Worm (Caenorhabditis elegans) whole organism, L1 larva: ENCODE data around the gene nlp-36.

Source experiments
- C34B4.2 ChIP-seq: sonication (generic microtip); optimal IDR thresholded peaks from 2 replicates; lab custom pipeline; 2017; ENCODE audit warnings: mild to moderate bottlenecking, missing genetic modification characterization, missing compliant biosample characterization
- Y116A8C.19 ChIP-seq: sonication (generic microtip); optimal IDR thresholded peaks from 2 replicates; lab custom pipeline; 2016; ENCODE audit warnings: missing compliant biosample characterization, missing genetic modification characterization, borderline replicate concordance
- aha-1 ChIP-seq: fragments of 150-350 bp; optimal IDR thresholded peaks from 2 replicates; lab custom pipeline; 2014; ENCODE audit warnings: missing biosample characterization, missing genetic modification characterization
- alr-1 ChIP-seq: fragments of 200-800 bp; sonication (Bioruptor generic); optimal IDR thresholded peaks from 2 replicates; lab custom pipeline; 2018; ENCODE audit warnings: borderline replicate concordance, mild to moderate bottlenecking, missing genetic modification characterization, missing compliant biosample characterization
- ama-1 ChIP-seq: fragments of 150-350 bp; optimal IDR thresholded peaks from 2 replicates; lab custom pipeline; 2014
- ceh-63 ChIP-seq: fragments of 200-800 bp; sonication (Bioruptor generic); optimal IDR thresholded peaks from 2 replicates; lab custom pipeline; 2018; ENCODE audit warnings: mild to moderate bottlenecking, missing genetic modification characterization, missing compliant biosample characterization
- ces-1 ChIP-seq: fragments of 150-350 bp; optimal IDR thresholded peaks from 2 replicates; lab custom pipeline; 2014; ENCODE audit warnings: missing biosample characterization, missing genetic modification reagents, missing genetic modification characterization
- dsc-1 ChIP-seq: sonication (generic microtip); optimal IDR thresholded peaks from 2 replicates; lab custom pipeline; 2016; ENCODE audit warnings: mild to moderate bottlenecking, missing genetic modification characterization, missing compliant biosample characterization
- efl-1 ChIP-seq, 4 experiments: fragments of 150-350 bp; optimal IDR thresholded peaks in 3 of 4; peaks in 1 of 4; 1 replicate in 1 of 4; 2 replicates in 3 of 4; lab custom pipeline; 2014; ENCODE audit warnings: missing biosample characterization in 2 of 4, missing genetic modification characterization in 2 of 4, missing genetic modification reagents in 2 of 4
- efl-3 ChIP-seq: fragments of 200-800 bp; sonication (Bioruptor generic); optimal IDR thresholded peaks from 2 replicates; lab custom pipeline; 2018; ENCODE audit warnings: mild to moderate bottlenecking, missing genetic modification characterization, missing compliant biosample characterization
- egl-27 ChIP-seq, 2 experiments: fragments of 150-350 bp in 1 of 2; sonication (generic microtip); optimal IDR thresholded peaks; 3 replicates each; lab custom pipeline; 2017 to 2018; ENCODE audit warnings: missing biosample characterization in 2 of 2, missing genetic modification characterization in 2 of 2, missing genetic modification reagents in 2 of 2
- elt-2 ChIP-seq: sonication (generic microtip); optimal IDR thresholded peaks from 2 replicates; lab custom pipeline; 2016; ENCODE audit warnings: missing genetic modification characterization, mild to moderate bottlenecking, inconsistent platforms, missing compliant biosample characterization, missing genetic modification reagents
- elt-3 ChIP-seq, 6 experiments: fragments of 150-350 bp in 1 of 6; sonication (generic microtip); optimal IDR thresholded peaks; 2 replicates each; lab custom pipeline; 2017 to 2018; ENCODE audit warnings: missing biosample characterization in 6 of 6, missing genetic modification characterization in 6 of 6, inconsistent platforms in 1 of 6
- fkh-8 ChIP-seq: sonication (generic microtip); optimal IDR thresholded peaks from 2 replicates; lab custom pipeline; 2016; ENCODE audit warnings: mild to moderate bottlenecking, missing genetic modification characterization, missing compliant biosample characterization
- grh-1 ChIP-seq: fragments of 200-800 bp; sonication (Bioruptor generic); IDR thresholded peaks from 2 replicates; pipeline ENCODE4 v1.3.6; 2022; ENCODE audit warnings: missing genetic modification reagents, missing genetic modification characterization, missing compliant biosample characterization
- hlh-17 ChIP-seq: fragments of 200-800 bp; sonication (Bioruptor generic); optimal IDR thresholded peaks from 2 replicates; lab custom pipeline; 2018; ENCODE audit warnings: missing genetic modification characterization, mild to moderate bottlenecking, missing compliant biosample characterization, moderate library complexity, borderline replicate concordance
- hpl-2 ChIP-seq: fragments of 150-350 bp; optimal IDR thresholded peaks from 2 replicates; lab custom pipeline; 2014; ENCODE audit warnings: missing biosample characterization, missing genetic modification reagents, missing genetic modification characterization
- irx-1 ChIP-seq: sonication (generic microtip); optimal IDR thresholded peaks from 2 replicates; lab custom pipeline; 2016; ENCODE audit warnings: missing genetic modification characterization, missing compliant biosample characterization
- lin-13 ChIP-seq: fragments of 150-350 bp; optimal IDR thresholded peaks from 2 replicates; lab custom pipeline; 2014; ENCODE audit warnings: missing biosample characterization, missing genetic modification reagents, missing genetic modification characterization
- lin-14 ChIP-seq: fragments of 200-800 bp; sonication (Bioruptor generic); optimal IDR thresholded peaks from 2 replicates; lab custom pipeline; 2018; ENCODE audit warnings: mild to moderate bottlenecking, missing genetic modification characterization, moderate library complexity, missing compliant biosample characterization
- lin-35 ChIP-seq, 2 experiments: fragments of 150-350 bp; optimal IDR thresholded peaks; 2 replicates each; lab custom pipeline; 2014; ENCODE audit warnings: missing biosample characterization in 2 of 2, missing genetic modification characterization in 2 of 2, missing genetic modification reagents in 2 of 2
- lir-3 ChIP-seq: sonication (generic microtip); optimal IDR thresholded peaks from 2 replicates; lab custom pipeline; 2016; ENCODE audit warnings: mild to moderate bottlenecking, missing genetic modification characterization, moderate library complexity, missing compliant biosample characterization; ENCODE audit not compliant: poor library complexity
- lsy-2 ChIP-seq, 2 experiments: fragments of 150-350 bp; optimal IDR thresholded peaks; 2 replicates each; lab custom pipeline; 2014; ENCODE audit warnings: missing biosample characterization in 2 of 2, missing genetic modification characterization in 2 of 2
- mab-9 ChIP-seq: fragments of 200-800 bp; sonication (Bioruptor generic); IDR thresholded peaks from 2 replicates; pipeline ENCODE4 v1.3.6; 2022; ENCODE audit warnings: missing genetic modification reagents, missing genetic modification characterization, missing compliant biosample characterization
- mep-1 ChIP-seq: fragments of 150-350 bp; optimal IDR thresholded peaks from 2 replicates; lab custom pipeline; 2014; ENCODE audit warnings: missing biosample characterization, missing genetic modification characterization
- nhr-11 ChIP-seq: fragments of 150-350 bp; optimal IDR thresholded peaks from 2 replicates; lab custom pipeline; 2014; ENCODE audit warnings: missing biosample characterization, missing genetic modification characterization
- nhr-12 ChIP-seq: sonication (generic microtip); optimal IDR thresholded peaks from 2 replicates; lab custom pipeline; 2017; ENCODE audit warnings: missing biosample characterization, missing genetic modification characterization
- nhr-20 ChIP-seq: sonication (generic microtip); optimal IDR thresholded peaks from 2 replicates; lab custom pipeline; 2016; ENCODE audit warnings: mild to moderate bottlenecking, missing genetic modification characterization, missing compliant biosample characterization
- nhr-28 ChIP-seq: fragments of 150-350 bp; optimal IDR thresholded peaks from 2 replicates; lab custom pipeline; 2014; ENCODE audit warnings: missing biosample characterization, missing genetic modification characterization
- nhr-76 ChIP-seq: sonication (generic microtip); optimal IDR thresholded peaks from 2 replicates; lab custom pipeline; 2017; ENCODE audit warnings: missing biosample characterization, missing genetic modification characterization
- nhr-90 ChIP-seq: sonication (generic microtip); optimal IDR thresholded peaks from 2 replicates; lab custom pipeline; 2016; ENCODE audit warnings: mild to moderate bottlenecking, missing genetic modification characterization, missing compliant biosample characterization; ENCODE audit not compliant: poor library complexity
- pag-3 ChIP-seq: sonication (generic microtip); optimal IDR thresholded peaks from 2 replicates; lab custom pipeline; 2017; ENCODE audit warnings: missing genetic modification characterization, mild to moderate bottlenecking, missing compliant biosample characterization, antibody characterized with exemption, borderline replicate concordance; ENCODE audit not compliant: insufficient read depth
- pqm-1 ChIP-seq: sonication (generic microtip); optimal IDR thresholded peaks from 3 replicates; lab custom pipeline; 2017; ENCODE audit warnings: missing biosample characterization, missing genetic modification characterization
- skn-1 ChIP-seq: fragments of 150-350 bp; optimal IDR thresholded peaks from 2 replicates; lab custom pipeline; 2014; ENCODE audit warnings: missing biosample characterization, missing genetic modification characterization
- snu-23 ChIP-seq: sonication (generic microtip); optimal IDR thresholded peaks from 2 replicates; lab custom pipeline; 2016; ENCODE audit warnings: missing genetic modification characterization, missing compliant biosample characterization
- sox-4 ChIP-seq: sonication (generic microtip); optimal IDR thresholded peaks from 2 replicates; lab custom pipeline; 2016; ENCODE audit warnings: missing genetic modification characterization, missing compliant biosample characterization
- sptf-1 ChIP-seq: fragments of 150-350 bp; optimal IDR thresholded peaks from 2 replicates; lab custom pipeline; 2014; ENCODE audit warnings: missing biosample characterization, missing genetic modification characterization
- sup-37 ChIP-seq: fragments of 200-800 bp; sonication (Bioruptor generic); optimal IDR thresholded peaks from 2 replicates; lab custom pipeline; 2018; ENCODE audit warnings: mild to moderate bottlenecking, missing genetic modification characterization, missing compliant biosample characterization
- swsn-7 ChIP-seq: sonication (generic microtip); optimal IDR thresholded peaks from 2 replicates; lab custom pipeline; 2016; ENCODE audit warnings: missing genetic modification characterization, missing compliant biosample characterization
- tbx-2 ChIP-seq: sonication (generic microtip); optimal IDR thresholded peaks from 2 replicates; lab custom pipeline; 2016; ENCODE audit warnings: missing genetic modification characterization, missing compliant biosample characterization
- tlp-1 ChIP-seq: fragments of 150-350 bp; optimal IDR thresholded peaks from 2 replicates; lab custom pipeline; 2014; ENCODE audit warnings: missing biosample characterization, missing genetic modification characterization
- unc-130 ChIP-seq: fragments of 150-350 bp; optimal IDR thresholded peaks from 2 replicates; lab custom pipeline; 2017; ENCODE audit warnings: missing biosample characterization, missing genetic modification characterization, inconsistent platforms
- unc-62 ChIP-seq: fragments of 150-350 bp; optimal IDR thresholded peaks from 2 replicates; lab custom pipeline; 2014; ENCODE audit warnings: missing biosample characterization, missing genetic modification reagents, missing genetic modification characterization
- unc-98 ChIP-seq: fragments of 200-800 bp; sonication (Bioruptor generic); IDR thresholded peaks from 2 replicates; pipeline ENCODE4 v1.3.6; 2022; ENCODE audit warnings: missing genetic modification characterization, missing compliant biosample characterization
- vab-15 ChIP-seq: sonication (generic microtip); optimal IDR thresholded peaks from 2 replicates; lab custom pipeline; 2017; ENCODE audit warnings: missing genotype, mild to moderate bottlenecking, missing genetic modification characterization, missing compliant biosample characterization
- zag-1 ChIP-seq: fragments of 150-350 bp; optimal IDR thresholded peaks from 2 replicates; lab custom pipeline; 2014; ENCODE audit warnings: missing biosample characterization, missing genetic modification characterization
- zip-4 ChIP-seq: fragments of 200-800 bp; sonication (Bioruptor generic); optimal IDR thresholded peaks from 2 replicates; lab custom pipeline; 2018; ENCODE audit warnings: mild to moderate bottlenecking, missing genetic modification characterization, moderate library complexity, missing compliant biosample characterization
- ztf-11 ChIP-seq, 2 experiments: sonication (generic microtip); optimal IDR thresholded peaks; 2 replicates each; lab custom pipeline; 2016 to 2017; ENCODE audit warnings: missing genetic modification characterization in 2 of 2, missing biosample characterization in 1 of 2, missing compliant biosample characterization in 1 of 2
- ztf-4 ChIP-seq: fragments of 150-350 bp; optimal IDR thresholded peaks from 2 replicates; lab custom pipeline; 2014; ENCODE audit warnings: missing biosample characterization, missing genetic modification characterization

nlp-36 gene

ce11 chrIII:9507799-9508198 is 19.3 kb downstream of the nlp-36 start, which contains the start of gene vha-14 (continued):
- TF ChIP-seq lir-3 (tag; lab: Kevin White, UChicago) (peak; percentile 6), nhr-11 (tag; lab: Kevin White, UChicago) (no peak), tbx-2 (tag; lab: Kevin White, UChicago) (no peak), unc-62 (GFP tag; lab: Kevin White, UChicago) (no peak), mab-9 (GFP tag; lab: Robert Waterston, UW) (no peak), hpl-2 (GFP tag; lab: Kevin White, UChicago) (no peak), lsy-2 (tag; optimal IDR thresholded peaks at IDR 0.05; lab: Kevin White, UChicago) (peak in 1 of 2 experiments; percentile 77), efl-1 (optimal IDR thresholded peaks at IDR 0.05; lab: Kevin White, UChicago) (peak; percentile 45 to 57), efl-1 (GFP tag; optimal IDR thresholded peaks at IDR 0.05 in 1 of 2; lab: Kevin White, UChicago) (peak; percentile 52 to 79), hlh-17 (GFP tag; lab: Kevin White, UChicago) (no peak), sox-4 (tag; lab: Kevin White, UChicago) (no peak), nhr-20 (tag; lab: Kevin White, UChicago) (peak; percentile 26), nhr-76 (tag; lab: Kevin White, UChicago) (no peak), ama-1 (no peak), nhr-28 (tag; lab: Kevin White, UChicago) (no peak), snu-23 (GFP tag; lab: Kevin White, UChicago) (peak; percentile 63), irx-1 (tag; lab: Kevin White, UChicago) (no peak), vab-15 (tag; lab: Kevin White, UChicago) (no peak), C34B4.2 (tag; lab: Kevin White, UChicago) (no peak), unc-130 (peak; percentile 42), swsn-7 (tag; lab: Kevin White, UChicago) (no peak), ceh-63 (GFP tag; lab: Kevin White, UChicago) (no peak), fkh-8 (tag; lab: Kevin White, UChicago) (no peak), Y116A8C.19 (tag; lab: Kevin White, UChicago) (no peak), ztf-11 (tag; optimal IDR thresholded peaks at IDR 0.05; lab: Kevin White, UChicago) (no peak), egl-27 (tag; optimal IDR thresholded peaks at IDR 0.05; lab: Kevin White, UChicago) (no peak), elt-2 (tag; lab: Kevin White, UChicago) (no peak), nhr-12 (no peak), sup-37 (GFP tag; lab: Kevin White, UChicago) (no peak), skn-1 (tag; lab: Kevin White, UChicago) (peak; percentile 32), mep-1 (tag; lab: Kevin White, UChicago) (peak; percentile 74), grh-1 (GFP tag; lab: Robert Waterston, UW) (no peak), pqm-1 (tag; lab: Kevin White, UChicago) (no peak), aha-1 (no peak), zip-4 (GFP tag; lab: Kevin White, UChicago) (no peak), unc-98 (no peak), dsc-1 (no peak), alr-1 (tag; lab: Kevin White, UChicago) (no peak), lin-14 (GFP tag; lab: Kevin White, UChicago) (peak; percentile 71)

ce11 chrIII:9509764-9510370 is 21.3 kb downstream of the nlp-36 start:
- TF ChIP-seq ceh-63 (GFP tag; lab: Kevin White, UChicago) (no peak), nhr-90 (tag; lab: Kevin White, UChicago) (no peak), zag-1 (tag; lab: Kevin White, UChicago) (no peak), nhr-20 (tag; lab: Kevin White, UChicago) (peak; percentile 14), nhr-12 (no peak), hpl-2 (GFP tag; lab: Kevin White, UChicago) (no peak), ces-1 (no peak), swsn-7 (tag; lab: Kevin White, UChicago) (no peak), efl-3 (no peak), tlp-1 (tag; lab: Kevin White, UChicago) (no peak), lin-35 (GFP tag; optimal IDR thresholded peaks at IDR 0.05; lab: Kevin White, UChicago) (peak in 1 of 2 experiments; percentile 27), lin-13 (GFP tag; lab: Kevin White, UChicago) (peak; percentile 17), pag-3 (no peak), pqm-1 (tag; lab: Kevin White, UChicago) (no peak), ztf-4 (tag; lab: Kevin White, UChicago) (peak; percentile 51), elt-3 (tag; optimal IDR thresholded peaks at IDR 0.05; lab: Kevin White, UChicago) (no peak), fkh-8 (tag; lab: Kevin White, UChicago) (no peak), sptf-1 (tag; lab: Kevin White, UChicago) (no peak), nhr-11 (tag; lab: Kevin White, UChicago) (no peak), irx-1 (tag; lab: Kevin White, UChicago) (no peak), nhr-76 (tag; lab: Kevin White, UChicago) (no peak)
